Worm (Caenorhabditis elegans) whole organism, mixed stage, embryonic: ENCODE measurements around the gene glb-31.

Source experiments
- M03D4.4 ChIP-seq: sonication (generic microtip); optimal IDR thresholded peaks from 2 replicates; lab custom pipeline; 2017; ENCODE audit warnings: mild to moderate bottlenecking, missing genetic modification characterization, missing compliant biosample characterization
- bed-3 ChIP-seq: fragments of 200-800 bp; sonication (Bioruptor generic); optimal IDR thresholded peaks from 3 replicates; lab custom pipeline; 2018; ENCODE audit warnings: mild to moderate bottlenecking, missing genetic modification characterization, moderate library complexity, missing compliant biosample characterization
- blmp-1 ChIP-seq: fragments of 150-350 bp; optimal IDR thresholded peaks from 2 replicates; lab custom pipeline; 2014; ENCODE audit warnings: missing biosample characterization, missing genetic modification characterization
- ceh-39 ChIP-seq: fragments of 150-350 bp; optimal IDR thresholded peaks from 2 replicates; lab custom pipeline; 2014; ENCODE audit warnings: missing biosample characterization, missing genetic modification characterization
- ceh-43 ChIP-seq: fragments of 200-800 bp; sonication (Bioruptor generic); optimal IDR thresholded peaks from 2 replicates; lab custom pipeline; 2018; ENCODE audit warnings: mild to moderate bottlenecking, missing genetic modification characterization, moderate library complexity, missing compliant biosample characterization
- ceh-83 ChIP-seq: fragments of 200-800 bp; sonication (Bioruptor generic); optimal IDR thresholded peaks from 2 replicates; lab custom pipeline; 2018; ENCODE audit warnings: mild to moderate bottlenecking, missing genetic modification characterization, missing compliant biosample characterization
- ces-1 ChIP-seq: fragments of 150-350 bp; optimal IDR thresholded peaks from 2 replicates; lab custom pipeline; 2014; ENCODE audit warnings: missing biosample characterization, missing genetic modification reagents, missing genetic modification characterization
- cnd-1 ChIP-seq: fragments of 200-800 bp; sonication (Bioruptor generic); optimal IDR thresholded peaks from 2 replicates; lab custom pipeline; 2018; ENCODE audit warnings: mild to moderate bottlenecking, missing genetic modification characterization, missing compliant biosample characterization
- drap-1 ChIP-seq: fragments of 200-800 bp; sonication (Bioruptor generic); optimal IDR thresholded peaks from 3 replicates; lab custom pipeline; 2018; ENCODE audit warnings: mild to moderate bottlenecking, missing genetic modification characterization, missing compliant biosample characterization
- elt-1 ChIP-seq: sonication (generic microtip); optimal IDR thresholded peaks from 2 replicates; lab custom pipeline; 2017; ENCODE audit warnings: missing genetic modification characterization, mild to moderate bottlenecking, missing compliant biosample characterization, antibody characterized with exemption, moderate library complexity, borderline replicate concordance; ENCODE audit not compliant: insufficient read depth
- elt-3 ChIP-seq: fragments of 150-350 bp; optimal IDR thresholded peaks from 2 replicates; lab custom pipeline; 2014; ENCODE audit warnings: missing biosample characterization, missing genetic modification characterization
- flh-1 ChIP-seq: fragments of 200-800 bp; sonication (Bioruptor generic); optimal IDR thresholded peaks from 2 replicates; lab custom pipeline; 2018; ENCODE audit warnings: mild to moderate bottlenecking, missing genetic modification characterization, moderate library complexity, missing compliant biosample characterization
- hlh-1 ChIP-seq: fragments of 150-350 bp; optimal IDR thresholded peaks from 2 replicates; lab custom pipeline; 2014; ENCODE audit warnings: missing biosample characterization, missing genetic modification reagents, missing genetic modification characterization
- lin-13 ChIP-seq: fragments of 150-350 bp; optimal IDR thresholded peaks from 2 replicates; lab custom pipeline; 2014; ENCODE audit warnings: missing biosample characterization, missing genetic modification characterization
- lin-32 ChIP-seq: fragments of 200-800 bp; sonication (Bioruptor generic); optimal IDR thresholded peaks from 2 replicates; lab custom pipeline; 2018; ENCODE audit warnings: mild to moderate bottlenecking, missing genetic modification characterization, missing compliant biosample characterization
- mab-5 ChIP-seq: fragments of 150-350 bp; optimal IDR thresholded peaks from 2 replicates; lab custom pipeline; 2014; ENCODE audit warnings: missing biosample characterization, missing genetic modification characterization
- mep-1 ChIP-seq: fragments of 150-350 bp; optimal IDR thresholded peaks from 2 replicates; lab custom pipeline; 2017; ENCODE audit warnings: missing biosample characterization, missing genetic modification reagents, missing genetic modification characterization, inconsistent platforms
- nhr-12 ChIP-seq: fragments of 150-350 bp; optimal IDR thresholded peaks from 2 replicates; lab custom pipeline; 2014; ENCODE audit warnings: missing biosample characterization, missing genetic modification characterization
- nhr-2 ChIP-seq: fragments of 150-350 bp; optimal IDR thresholded peaks from 2 replicates; lab custom pipeline; 2014; ENCODE audit warnings: missing biosample characterization, missing genetic modification characterization
- nhr-237 ChIP-seq: fragments of 150-350 bp; optimal IDR thresholded peaks from 2 replicates; lab custom pipeline; 2014; ENCODE audit warnings: missing biosample characterization, missing genetic modification characterization
- nhr-28 ChIP-seq: fragments of 150-350 bp; optimal IDR thresholded peaks from 2 replicates; lab custom pipeline; 2014; ENCODE audit warnings: missing biosample characterization, missing genetic modification characterization
- nhr-76 ChIP-seq: sonication (generic microtip); optimal IDR thresholded peaks from 2 replicates; lab custom pipeline; 2017; ENCODE audit warnings: missing biosample characterization, missing genetic modification characterization
- pha-4 ChIP-seq: fragments of 150-350 bp; optimal IDR thresholded peaks from 2 replicates; lab custom pipeline; 2018; ENCODE audit warnings: missing biosample characterization, missing genetic modification reagents, missing genetic modification characterization
- sem-2 ChIP-seq: fragments of 200-800 bp; sonication (Bioruptor generic); optimal IDR thresholded peaks from 2 replicates; lab custom pipeline; 2018; ENCODE audit warnings: mild to moderate bottlenecking, missing genetic modification characterization, missing compliant biosample characterization
- sptf-1 ChIP-seq: sonication (generic microtip); optimal IDR thresholded peaks from 2 replicates; lab custom pipeline; 2017; ENCODE audit warnings: mild to moderate bottlenecking, missing genetic modification characterization, moderate library complexity, missing compliant biosample characterization
- tbx-8 ChIP-seq: fragments of 200-800 bp; sonication (Bioruptor generic); optimal IDR thresholded peaks from 2 replicates; lab custom pipeline; 2018; ENCODE audit warnings: mild to moderate bottlenecking, missing genetic modification characterization, moderate library complexity, missing compliant biosample characterization
- unc-120 ChIP-seq: sonication (generic microtip); optimal IDR thresholded peaks from 2 replicates; lab custom pipeline; 2017; ENCODE audit warnings: missing genetic modification characterization, missing compliant biosample characterization; ENCODE audit not compliant: poor library complexity, severe bottlenecking
- unc-39 ChIP-seq: fragments of 150-350 bp; optimal IDR thresholded peaks from 2 replicates; lab custom pipeline; 2014; ENCODE audit warnings: missing biosample characterization, missing genetic modification characterization
- unc-62 ChIP-seq: fragments of 150-350 bp; optimal IDR thresholded peaks from 2 replicates; lab custom pipeline; 2014; ENCODE audit warnings: missing biosample characterization, missing genetic modification reagents, missing genetic modification characterization
- ztf-11 ChIP-seq: fragments of 150-350 bp; optimal IDR thresholded peaks from 2 replicates; lab custom pipeline; 2014; ENCODE audit warnings: missing biosample characterization, missing genetic modification characterization

Gene glb-31

DNA sequence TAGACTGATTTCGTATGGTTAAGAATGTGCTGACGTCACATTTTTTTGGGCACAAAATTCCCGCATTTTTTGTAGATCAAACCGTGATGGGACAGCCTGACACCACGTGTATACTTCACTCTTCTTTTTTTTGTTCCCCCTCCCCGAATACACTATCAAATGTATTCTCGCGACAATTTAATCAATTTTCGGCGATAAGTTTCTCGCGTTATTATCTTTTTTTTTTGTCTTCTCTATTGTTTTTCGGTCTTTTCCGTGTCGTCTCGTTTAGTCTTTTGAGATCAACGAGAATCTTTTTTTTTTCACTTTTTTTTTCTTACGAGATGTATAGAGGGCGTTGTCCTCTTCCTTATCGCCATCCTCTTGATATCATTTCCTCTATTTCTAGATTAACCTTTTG is 13.8 kb upstream of the glb-31 start:
- TF ChIP-seq sem-2 (GFP tag; lab: Kevin White, UChicago): no peak
- no peak for TF ChIP-seq M03D4.4 (tag; lab: Kevin White, UChicago)
- TF ChIP-seq lin-13: no peak
- TF ChIP-seq ceh-43: no peak
- TF ChIP-seq nhr-28 (tag; lab: Kevin White, UChicago): no peak
- no peak for TF ChIP-seq unc-39
- TF ChIP-seq ztf-11: no peak
- TF ChIP-seq hlh-1 (tag; lab: Kevin White, UChicago): no peak

DNA sequence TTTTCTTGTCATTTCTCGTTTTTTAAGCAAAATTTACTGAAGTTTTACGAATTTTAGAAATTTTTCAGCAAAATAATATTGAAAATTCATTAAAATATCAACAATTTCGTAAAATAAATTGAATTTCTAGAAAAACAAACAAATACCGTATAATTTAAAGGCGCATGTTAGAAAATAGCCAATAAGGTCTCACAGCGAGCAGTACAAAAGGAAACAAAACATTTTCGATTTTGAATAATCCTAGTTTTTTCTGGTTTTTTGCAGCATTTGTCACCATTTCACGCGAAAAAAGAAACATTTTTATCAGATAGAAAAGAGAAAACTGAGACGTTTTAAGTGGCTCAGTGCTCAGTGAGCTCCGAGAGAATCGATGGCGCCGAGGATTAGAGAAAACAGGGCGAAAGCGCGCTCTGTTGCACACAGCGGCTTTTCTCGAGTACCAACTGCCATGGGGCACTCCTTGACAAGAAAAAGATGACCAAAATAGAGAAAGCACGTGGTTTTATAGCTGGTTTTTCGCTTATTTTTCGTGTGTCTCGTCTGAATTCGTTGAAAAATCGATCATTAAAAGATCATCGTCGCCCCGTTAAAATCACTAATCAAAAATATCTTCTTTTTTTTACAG is 8.6 kb upstream of the glb-31 start, which contains the start of the genes alh-6 and fcho-1:
Gene alh-6, minus strand, starts transcription at position 242 of the 625 bp plus-strand sequence.
Gene fcho-1, plus strand, starts transcription at position 624 of the 625 bp plus-strand sequence.
- TF ChIP-seq unc-120 (tag; lab: Kevin White, UChicago) (peak; percentile 39), sptf-1 (tag; lab: Kevin White, UChicago) (peak; percentile 40), cnd-1 (no peak), ces-1 (peak; percentile 4), elt-3 (tag; lab: Kevin White, UChicago) (no peak)
- TF ChIP-seq, all 35 proteins: peak for 3

DNA sequence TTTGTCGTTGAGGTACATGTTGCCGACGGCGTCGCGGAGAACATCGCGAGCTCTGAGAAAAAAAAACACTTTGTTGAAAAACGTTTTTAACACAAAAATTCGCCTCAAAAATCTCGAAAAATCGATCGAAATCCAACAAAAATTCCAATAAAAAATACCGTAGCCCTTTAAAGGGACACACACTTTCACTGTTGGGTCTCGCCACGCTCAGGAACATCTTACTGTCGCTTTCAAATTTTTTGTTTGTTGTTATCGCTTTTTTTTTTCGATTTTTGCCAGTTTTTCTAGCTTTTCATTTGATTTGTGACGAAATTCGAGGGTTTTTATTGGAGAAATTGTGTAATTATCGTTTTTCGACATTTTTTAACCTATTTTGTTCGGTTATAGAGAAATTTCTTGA is 5.1 kb upstream of the glb-31 start:
- TF ChIP-seq unc-39 (no peak), ztf-11 (no peak), ceh-83 (GFP tag; lab: Kevin White, UChicago) (no peak), mep-1 (tag; lab: Kevin White, UChicago) (no peak), unc-120 (tag; lab: Kevin White, UChicago) (no peak), drap-1 (GFP tag; lab: Kevin White, UChicago) (no peak)
- TF ChIP-seq, all 35 proteins: peak for 0

DNA sequence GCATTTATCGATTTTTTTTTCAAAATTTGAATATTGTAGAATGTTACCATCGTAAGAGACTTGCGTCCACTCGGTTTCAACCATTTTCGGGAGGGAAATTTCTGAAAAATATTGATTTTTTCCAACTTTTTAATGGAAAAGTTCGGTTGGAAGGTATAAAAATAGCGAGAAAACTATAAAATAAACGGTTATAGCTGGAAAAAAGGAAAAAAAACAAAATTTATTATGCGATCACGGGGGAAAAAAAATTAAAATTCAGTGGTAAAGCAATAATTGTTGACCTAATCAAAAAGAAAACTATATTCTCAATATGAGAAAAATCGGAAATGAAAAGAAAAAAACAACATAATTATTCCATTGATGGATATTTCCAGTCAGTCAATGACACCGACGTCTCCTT is 4.6 kb upstream of the glb-31 start, which contains the start of gene emc-2:
Gene emc-2, minus strand, starts transcription at position 101 of the 400 bp plus-strand sequence.
- TF ChIP-seq M03D4.4 (tag; lab: Kevin White, UChicago): no peak
- TF ChIP-seq ztf-11: no peak
- no peak for TF ChIP-seq elt-3 (tag; lab: Kevin White, UChicago)
- no peak for TF ChIP-seq ceh-39
- TF ChIP-seq unc-62: no peak
- no peak for TF ChIP-seq bed-3
- TF ChIP-seq pha-4 (tag; lab: Kevin White, UChicago): no peak

DNA sequence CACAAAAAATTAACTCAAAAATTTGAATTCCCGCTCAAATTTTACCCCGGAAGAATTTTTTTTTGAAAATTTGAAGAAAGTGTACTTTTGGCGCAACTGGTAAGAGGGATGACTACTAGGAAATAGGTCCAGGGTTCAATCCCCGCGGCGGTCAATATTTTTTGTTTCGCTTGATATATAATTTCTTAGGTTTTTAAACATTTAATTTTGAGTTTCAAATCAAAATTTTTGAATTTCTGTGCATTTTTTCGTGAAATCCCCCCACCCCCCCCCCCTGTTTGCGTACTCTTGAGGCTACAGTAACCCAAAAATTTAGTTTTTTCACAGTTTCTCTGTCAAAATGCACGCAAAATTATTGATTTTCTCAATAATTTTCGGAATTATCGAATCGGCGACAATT is 3.3 kb downstream of the glb-31 start, which contains the start of gene Y57G7A.1:
Gene Y57G7A.1, plus strand, starts transcription at position 301 of the 400 bp plus-strand sequence.
- TF ChIP-seq ceh-39 (no peak), nhr-237 (tag; lab: Kevin White, UChicago) (no peak), lin-32 (GFP tag; lab: Kevin White, UChicago) (no peak), unc-39 (no peak), nhr-2 (tag; lab: Kevin White, UChicago) (no peak), hlh-1 (tag; lab: Kevin White, UChicago) (no peak), ceh-83 (GFP tag; lab: Kevin White, UChicago) (no peak), nhr-76 (tag; lab: Kevin White, UChicago) (no peak), nhr-28 (tag; lab: Kevin White, UChicago) (no peak), bed-3 (no peak), blmp-1 (tag; lab: Kevin White, UChicago) (no peak)

DNA sequence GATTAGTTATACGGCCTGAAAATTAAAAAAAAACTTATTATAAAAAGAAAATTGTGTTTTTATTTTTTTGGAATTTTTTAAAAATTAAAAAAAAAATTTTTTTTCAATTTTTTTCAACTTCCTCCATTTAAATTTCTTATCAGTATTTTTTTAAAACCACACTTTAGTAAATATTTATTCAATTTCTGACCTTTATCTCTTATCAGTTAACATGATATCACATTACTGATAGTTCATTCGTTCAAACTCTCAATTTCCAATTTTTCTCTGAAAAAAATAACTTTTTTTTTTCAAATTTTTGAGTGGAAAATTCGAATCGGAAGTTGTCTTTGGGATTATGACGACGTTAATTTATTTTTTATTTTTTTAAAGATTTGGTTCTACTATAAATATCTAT is 3.8 kb downstream of the glb-31 start:
- TF ChIP-seq lin-13: no peak
- no peak for TF ChIP-seq sptf-1 (tag; lab: Kevin White, UChicago)
- no peak for TF ChIP-seq tbx-8 (GFP tag; lab: Kevin White, UChicago)
- no peak for TF ChIP-seq mab-5 (tag; lab: Kevin White, UChicago)
- TF ChIP-seq nhr-2 (tag; lab: Kevin White, UChicago): no peak
- TF ChIP-seq ztf-11: no peak
- TF ChIP-seq sem-2 (GFP tag; lab: Kevin White, UChicago): no peak
- no peak for TF ChIP-seq nhr-12 (tag; lab: Kevin White, UChicago)
- TF ChIP-seq bed-3: no peak
- TF ChIP-seq unc-62: no peak
- no peak for TF ChIP-seq drap-1 (GFP tag; lab: Kevin White, UChicago)
- no peak for TF ChIP-seq ces-1
- TF ChIP-seq ceh-83 (GFP tag; lab: Kevin White, UChicago): no peak
- TF ChIP-seq M03D4.4 (tag; lab: Kevin White, UChicago): no peak
- TF ChIP-seq unc-39: no peak
- no peak for TF ChIP-seq flh-1 (GFP tag; lab: Kevin White, UChicago)
- no peak for TF ChIP-seq elt-1 (tag; lab: Kevin White, UChicago)
- no peak for TF ChIP-seq nhr-28 (tag; lab: Kevin White, UChicago)
- no peak for TF ChIP-seq nhr-237 (tag; lab: Kevin White, UChicago)
